Fruit fly (Drosophila melanogaster) whole organism: Measurements from ENCODE around the gene Srr.

Experiments used
- CG8478 ChIP-seq: fragments of >200 bp; optimal IDR thresholded peaks from 2 replicates; lab custom pipeline; 2018; ENCODE audit warnings: inconsistent platforms
- EcR ChIP-seq, 2 experiments: fragments of >200 bp; optimal IDR thresholded peaks; 2 replicates each; lab custom pipeline; 2017; ENCODE audit warnings: missing biosample characterization in 2 of 2, missing genetic modification characterization in 2 of 2, missing genetic modification reagents in 2 of 2

DNA sequence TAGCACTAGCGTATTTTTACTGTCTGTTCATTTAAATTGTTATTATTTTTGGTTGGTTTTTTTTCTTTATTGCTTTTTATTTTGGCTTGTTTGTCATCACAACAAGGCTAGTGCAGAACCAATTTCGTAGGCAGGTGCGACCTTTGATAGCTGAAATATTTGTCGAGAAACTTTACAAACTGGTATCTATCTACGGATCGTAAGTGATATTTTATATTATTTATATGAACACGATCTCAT is 25.2 kb upstream of the Srr start, which contains the start of gene drn:
- no peak for TF ChIP-seq CG8478 (lab: Kevin White, UChicago)
- no peak for TF ChIP-seq EcR (GFP tag; optimal IDR thresholded peaks at IDR 0.05; lab: Kevin White, UChicago)
